Fruit fly (Drosophila melanogaster) Kc167 (cell line): Measurements from ENCODE around the gene HisCl1.

Source experiments
- Myc ChIP-seq: fragments of >200 bp; optimal IDR thresholded peaks from 2 replicates; lab custom pipeline; 2017; ENCODE audit warnings: missing external identifiers
- Sin3A ChIP-seq: fragments of >200 bp; optimal IDR thresholded peaks from 2 replicates; lab custom pipeline; 2018; ENCODE audit warnings: missing external identifiers
- h ChIP-seq: fragments of >200 bp; optimal IDR thresholded peaks from 3 replicates; lab custom pipeline; 2018; ENCODE audit warnings: missing external identifiers
- insv ChIP-seq: fragments of >200 bp; optimal IDR thresholded peaks from 3 replicates; lab custom pipeline; 2018; ENCODE audit warnings: missing external identifiers
- psq ChIP-seq: fragments of >200 bp; optimal IDR thresholded peaks from 2 replicates; lab custom pipeline; 2017; ENCODE audit warnings: missing external identifiers
- ttk ChIP-seq: sonication (Bioruptor generic); optimal IDR thresholded peaks from 2 replicates; lab custom pipeline; 2017; ENCODE audit warnings: missing external identifiers

- TF ChIP-seq psq (lab: Kevin White, UChicago): no peak
- no peak for TF ChIP-seq h (lab: Kevin White, UChicago)
- TF ChIP-seq Myc (lab: Kevin White, UChicago): no peak
- no peak for TF ChIP-seq ttk (lab: Kevin White, UChicago)
- TF ChIP-seq Sin3A (lab: Kevin White, UChicago): no peak
- no peak for TF ChIP-seq insv (lab: Kevin White, UChicago)
Measured at dm6 chr3R:11756762-11757161, 30.2 kb upstream of the HisCl1 start.
